Worm (Caenorhabditis elegans): ENCODE data around the gene K12H6.4.

Gene K12H6.4

ce11 chrII:2857559-2857958 lies 33.5 kb upstream of the K12H6.4 start:
- TF ChIP-seq ztf-25 (GFP tag; IDR thresholded peaks at IDR 0.05) = no peak

- TF ChIP-seq rec-8 (tag; optimal IDR thresholded peaks at IDR 0.05) (no peak), F22D6.2 (tag; optimal IDR thresholded peaks at IDR 0.05) (no peak), lin-26 (GFP tag; IDR thresholded peaks at IDR 0.05) (no peak), dpl-1 (GFP tag; optimal IDR thresholded peaks at IDR 0.05) (no peak), aptf-2 (GFP tag; conservative IDR thresholded peaks at IDR 0.05) (no peak), F55B11.4 (tag; optimal IDR thresholded peaks at IDR 0.05; ENCODE audit: borderline replicate concordance, insufficient read depth) (no peak), unc-130 (GFP tag; optimal IDR thresholded peaks at IDR 0.05) (no peak), F39B2.1 (GFP tag; IDR thresholded peaks at IDR 0.05) (no peak), nfya-1 (tag; optimal IDR thresholded peaks at IDR 0.05; ENCODE audit: borderline replicate concordance, insufficient read depth) (no peak), dpff-1 (tag; optimal IDR thresholded peaks at IDR 0.05) (no peak), K12H6.12 (tag; optimal IDR thresholded peaks at IDR 0.05) (no peak), ztf-28 (GFP tag; IDR thresholded peaks at IDR 0.05) (no peak), B0261.1 (tag; optimal IDR thresholded peaks at IDR 0.05) (no peak), hmg-1.2 (GFP tag; IDR thresholded peaks at IDR 0.05) (no peak), nhr-27 (tag; optimal IDR thresholded peaks at IDR 0.05) (no peak), mel-28 (tag; optimal IDR thresholded peaks at IDR 0.05; ENCODE audit: borderline replicate concordance) (no peak), attf-5 (GFP tag; optimal IDR thresholded peaks at IDR 0.05) (no peak), T26A5.8 (tag; optimal IDR thresholded peaks at IDR 0.05) (no peak), atf-7 (tag; optimal IDR thresholded peaks at IDR 0.05) (no peak), Y79H2A.3 (GFP tag; conservative IDR thresholded peaks at IDR 0.05) (no peak)
Measured at ce11 chrII:2856114-2856513, 32.0 kb upstream of the K12H6.4 start.

ce11 chrII:2854794-2855193 lies 30.7 kb upstream of the K12H6.4 start:
- TF ChIP-seq attf-5 (GFP tag; optimal IDR thresholded peaks at IDR 0.05) = no peak
- no peak for TF ChIP-seq lin-54 (GFP tag; optimal IDR thresholded peaks at IDR 0.05)
- TF ChIP-seq lir-1 (GFP tag; conservative IDR thresholded peaks at IDR 0.05) = no peak
- peak; percentile 36; the same call in 1 of the 2 replicates for TF ChIP-seq hmg-1.2 (GFP tag; IDR thresholded peaks at IDR 0.05)

ce11 chrII:2853767-2854166 lies 29.7 kb upstream of the K12H6.4 start:
- no peak for TF ChIP-seq nhr-179 (tag; optimal IDR thresholded peaks at IDR 0.05)
- no peak for TF ChIP-seq rec-8 (tag; optimal IDR thresholded peaks at IDR 0.05)
- TF ChIP-seq die-1 (tag; optimal IDR thresholded peaks at IDR 0.05) = no peak
- no peak for TF ChIP-seq K12H6.12 (tag; optimal IDR thresholded peaks at IDR 0.05)
- no peak for TF ChIP-seq cebp-1 (GFP tag; IDR thresholded peaks at IDR 0.05)
- TF ChIP-seq cebp-1 (tag; optimal IDR thresholded peaks at IDR 0.05) = no peak
- TF ChIP-seq T26A5.8 (tag; optimal IDR thresholded peaks at IDR 0.05) = no peak
- no peak for TF ChIP-seq F23B12.7 (tag; optimal IDR thresholded peaks at IDR 0.05; ENCODE audit: insufficient read depth)
- no peak for TF ChIP-seq aptf-3 (GFP tag; IDR thresholded peaks at IDR 0.05)

- TF ChIP-seq ekl-4 (GFP tag; IDR thresholded peaks at IDR 0.05) = no peak
- TF ChIP-seq hmg-1.2 (GFP tag; IDR thresholded peaks at IDR 0.05) = no peak
- TF ChIP-seq nfya-2 (GFP tag; IDR thresholded peaks at IDR 0.05) = no peak
- TF ChIP-seq mes-4 (tag; optimal IDR thresholded peaks at IDR 0.05) = no peak
- TF ChIP-seq dox-1 (GFP tag; IDR thresholded peaks at IDR 0.05) = no peak
- no peak for TF ChIP-seq snpc-1.3 (tag; optimal IDR thresholded peaks at IDR 0.05; ENCODE audit: insufficient read depth)
- no peak for TF ChIP-seq mxl-1 (tag; optimal IDR thresholded peaks at IDR 0.05)
- TF ChIP-seq madf-6 (GFP tag; IDR thresholded peaks at IDR 0.05) = no peak
- no peak for TF ChIP-seq lag-1 (GFP tag; IDR thresholded peaks at IDR 0.05)
- no peak for TF ChIP-seq ceh-58 (GFP tag; IDR thresholded peaks at IDR 0.05)
- no peak for TF ChIP-seq F10E7.11 (tag; optimal IDR thresholded peaks at IDR 0.05)
- TF ChIP-seq tbx-9 (tag; optimal IDR thresholded peaks at IDR 0.05; ENCODE audit: borderline replicate concordance) = no peak
- no peak for TF ChIP-seq T07F8.4 (tag; optimal IDR thresholded peaks at IDR 0.05)
- no peak for TF ChIP-seq nhr-120 (GFP tag; IDR thresholded peaks at IDR 0.05)
- TF ChIP-seq somi-1 (GFP tag; optimal IDR thresholded peaks at IDR 0.05) = no peak
- TF ChIP-seq ama-1 (optimal IDR thresholded peaks at IDR 0.05) = no peak
- TF ChIP-seq ama-1 (GFP tag; optimal IDR thresholded peaks at IDR 0.05) = no peak
Measured at ce11 chrII:2852493-2852892, 28.4 kb upstream of the K12H6.4 start, which contains the start of gene ptc-3. Gene ptc-3, minus strand, starts transcription at chrII:2852593.
